Fruit fly (Drosophila melanogaster) whole organism, embryonic: ENCODE data around the gene ppk13.
A peak's percentile ranks its signal among the peaks of the same experiment; 100 is the strongest.

Experiments used
- Atf3 ChIP-seq: fragments of 200-800 bp; sonication (Bioruptor generic); optimal IDR thresholded peaks from 3 replicates; lab custom pipeline; 2016; ENCODE audit warnings: missing biosample characterization, missing genetic modification characterization
- Bgb ChIP-seq: fragments of 200-800 bp; sonication (Bioruptor generic); IDR thresholded peaks from 2 replicates; pipeline ENCODE4 v1.3.6; 2022; ENCODE audit warnings: missing biosample characterization, missing genetic modification characterization; ENCODE audit not compliant: partially characterized antibody
- CG10267 ChIP-seq: fragments of 200-800 bp; sonication (Bioruptor generic); optimal IDR thresholded peaks from 2 replicates; lab custom pipeline; 2018; ENCODE audit warnings: missing biosample characterization, mild to moderate bottlenecking, missing genetic modification characterization, moderate library complexity
- CG12391 ChIP-seq: fragments of 200-800 bp; sonication (Bioruptor generic); optimal IDR thresholded peaks from 3 replicates; lab custom pipeline; 2018; ENCODE audit warnings: missing biosample characterization, mild to moderate bottlenecking, missing genetic modification characterization, moderate library complexity
- CG14710 ChIP-seq: fragments of 200-800 bp; sonication (Bioruptor generic); optimal IDR thresholded peaks from 3 replicates; lab custom pipeline; 2019; ENCODE audit warnings: missing biosample characterization, mild to moderate bottlenecking, missing genetic modification characterization, moderate library complexity
- CG15011 ChIP-seq: fragments of 200-800 bp; sonication (Bioruptor generic); optimal IDR thresholded peaks from 3 replicates; lab custom pipeline; 2018; ENCODE audit warnings: missing biosample characterization, mild to moderate bottlenecking, missing genetic modification characterization
- CG16863 ChIP-seq: fragments of 200-800 bp; sonication (Bioruptor generic); optimal IDR thresholded peaks from 3 replicates; lab custom pipeline; 2016; ENCODE audit warnings: missing biosample characterization, missing genetic modification characterization
- CG17802 ChIP-seq: fragments of 200-800 bp; sonication (Bioruptor generic); optimal IDR thresholded peaks from 2 replicates; lab custom pipeline; 2018; ENCODE audit warnings: missing biosample characterization, mild to moderate bottlenecking, missing genetic modification characterization, moderate library complexity
- CG18262 ChIP-seq: fragments of 200-800 bp; optimal IDR thresholded peaks from 3 replicates; lab custom pipeline; 2019; ENCODE audit warnings: missing biosample characterization, mild to moderate bottlenecking, missing genetic modification characterization, moderate library complexity
- CG18764 ChIP-seq: fragments of 200-800 bp; sonication (Bioruptor generic); optimal IDR thresholded peaks from 3 replicates; lab custom pipeline; 2016; ENCODE audit warnings: missing biosample characterization, missing genetic modification characterization
- CG32767 ChIP-seq: fragments of 200-800 bp; sonication (Bioruptor generic); IDR thresholded peaks from 2 replicates; pipeline ENCODE4 v1.3.6; 2022; ENCODE audit warnings: missing biosample characterization, missing genetic modification characterization
- CG3838 ChIP-seq: fragments of 200-800 bp; sonication (Bioruptor generic); optimal IDR thresholded peaks from 3 replicates; lab custom pipeline; 2016; ENCODE audit warnings: missing biosample characterization, missing genetic modification characterization
- CG4282 ChIP-seq: fragments of 200-800 bp; sonication (Bioruptor generic); optimal IDR thresholded peaks from 2 replicates; lab custom pipeline; 2016; ENCODE audit warnings: missing biosample characterization, missing genetic modification characterization
- CG4730 ChIP-seq: fragments of 200-800 bp; sonication (Bioruptor generic); IDR thresholded peaks from 2 replicates; pipeline ENCODE4 v1.3.6; 2022; ENCODE audit warnings: missing biosample characterization, missing genetic modification characterization
- CG7963 ChIP-seq: fragments of 200-800 bp; sonication (Bioruptor generic); IDR thresholded peaks from 3 replicates; pipeline ENCODE4 v1.3.6; 2022; ENCODE audit warnings: missing biosample characterization, missing genetic modification characterization; ENCODE audit not compliant: partially characterized antibody
- CG8089 ChIP-seq: fragments of 200-800 bp; sonication (Bioruptor generic); optimal IDR thresholded peaks from 3 replicates; lab custom pipeline; 2016; ENCODE audit warnings: missing biosample characterization, missing genetic modification characterization
- CG9727 ChIP-seq: fragments of 200-800 bp; sonication (Bioruptor generic); optimal IDR thresholded peaks from 3 replicates; lab custom pipeline; 2017; ENCODE audit warnings: missing biosample characterization, mild to moderate bottlenecking, missing genetic modification characterization
- CoRest ChIP-seq: fragments of 200-800 bp; sonication (Bioruptor generic); optimal IDR thresholded peaks from 3 replicates; lab custom pipeline; 2018; ENCODE audit warnings: missing biosample characterization, mild to moderate bottlenecking, missing genetic modification characterization, moderate library complexity
- Deaf1 ChIP-seq: fragments of 200-800 bp; optimal IDR thresholded peaks from 3 replicates; lab custom pipeline; 2019; ENCODE audit warnings: missing biosample characterization, mild to moderate bottlenecking, missing genetic modification characterization, moderate library complexity
- Dek ChIP-seq: fragments of 200-800 bp; sonication (Bioruptor generic); optimal IDR thresholded peaks from 3 replicates; lab custom pipeline; 2019; ENCODE audit warnings: missing biosample characterization, mild to moderate bottlenecking, missing genetic modification characterization, moderate library complexity
- Doc2 ChIP-seq: fragments of 200-800 bp; sonication (Bioruptor generic); IDR thresholded peaks from 2 replicates; pipeline ENCODE4 v1.3.6; 2022; ENCODE audit warnings: missing biosample characterization, missing genetic modification characterization
- Elba2 ChIP-seq: fragments of 200-800 bp; sonication (Bioruptor generic); optimal IDR thresholded peaks from 3 replicates; lab custom pipeline; 2016; ENCODE audit warnings: missing biosample characterization, missing genetic modification characterization
- Ets97D ChIP-seq: fragments of 200-800 bp; sonication (Bioruptor generic); optimal IDR thresholded peaks from 3 replicates; lab custom pipeline; 2016; ENCODE audit warnings: missing biosample characterization, missing genetic modification characterization
- Fer3 ChIP-seq: fragments of 200-800 bp; sonication (Bioruptor generic); optimal IDR thresholded peaks from 2 replicates; lab custom pipeline; 2018; ENCODE audit warnings: missing biosample characterization, mild to moderate bottlenecking, missing genetic modification characterization, moderate library complexity
- HLH54F ChIP-seq: fragments of 200-800 bp; sonication (Bioruptor generic); optimal IDR thresholded peaks from 3 replicates; lab custom pipeline; 2016; ENCODE audit warnings: missing biosample characterization, missing genetic modification characterization
- Lhr ChIP-seq: fragments of 200-800 bp; sonication (Bioruptor generic); optimal IDR thresholded peaks from 3 replicates; lab custom pipeline; 2017; ENCODE audit warnings: mild to moderate bottlenecking, missing biosample characterization, missing genetic modification reagents, missing genetic modification characterization
- Meics ChIP-seq: fragments of 200-800 bp; sonication (Bioruptor generic); optimal IDR thresholded peaks from 2 replicates; lab custom pipeline; 2017; ENCODE audit warnings: missing biosample characterization, mild to moderate bottlenecking, missing genetic modification characterization
- Ravus ChIP-seq: fragments of 200-800 bp; sonication (Bioruptor generic); IDR thresholded peaks from 2 replicates; pipeline ENCODE4 v1.3.6; 2022; ENCODE audit warnings: missing biosample characterization, missing genetic modification characterization
- Scr ChIP-seq: fragments of 200-800 bp; sonication (Bioruptor generic); IDR thresholded peaks from 2 replicates; pipeline ENCODE4 v1.3.6; 2022; ENCODE audit warnings: missing biosample characterization, missing genetic modification characterization; ENCODE audit not compliant: partially characterized antibody
- Side ChIP-seq: fragments of 200-800 bp; sonication (Bioruptor generic); optimal IDR thresholded peaks from 2 replicates; lab custom pipeline; 2016; ENCODE audit warnings: missing biosample characterization, missing genetic modification characterization
- aop ChIP-seq: fragments of 200-800 bp; sonication (Bioruptor generic); IDR thresholded peaks from 2 replicates; pipeline ENCODE4 v1.3.6; 2022; ENCODE audit warnings: missing biosample characterization, missing genetic modification characterization
- ara ChIP-seq: fragments of 200-800 bp; sonication (Bioruptor generic); IDR thresholded peaks from 2 replicates; pipeline ENCODE4 v1.3.6; 2022; ENCODE audit warnings: missing biosample characterization, missing genetic modification characterization
- ase ChIP-seq: fragments of 200-800 bp; sonication (Bioruptor generic); IDR thresholded peaks from 3 replicates; pipeline ENCODE4 v1.3.6; 2022; ENCODE audit warnings: missing biosample characterization, missing genetic modification characterization
- ash1 ChIP-seq: fragments of 200-800 bp; sonication (Bioruptor generic); optimal IDR thresholded peaks from 2 replicates; lab custom pipeline; 2018; ENCODE audit warnings: missing biosample characterization, mild to moderate bottlenecking, missing genetic modification characterization
- cad ChIP-seq: fragments of >200 bp; optimal IDR thresholded peaks from 2 replicates; lab custom pipeline; 2017; ENCODE audit warnings: missing biosample characterization, missing genetic modification characterization
- chm ChIP-seq: fragments of 200-800 bp; sonication (Bioruptor generic); IDR thresholded peaks from 2 replicates; pipeline ENCODE4 v1.3.6; 2022; ENCODE audit warnings: missing biosample characterization, missing genetic modification characterization
- crol ChIP-seq: fragments of 200-800 bp; sonication (Bioruptor generic); IDR thresholded peaks from 2 replicates; pipeline ENCODE4 v1.3.6; 2022; ENCODE audit warnings: missing biosample characterization, missing genetic modification characterization
- ems ChIP-seq: fragments of 200-800 bp; sonication (Bioruptor generic); optimal IDR thresholded peaks from 3 replicates; lab custom pipeline; 2016; ENCODE audit warnings: missing biosample characterization, missing genetic modification characterization
- fd3F ChIP-seq: fragments of 200-800 bp; sonication (Bioruptor generic); optimal IDR thresholded peaks from 2 replicates; lab custom pipeline; 2018; ENCODE audit warnings: missing biosample characterization, mild to moderate bottlenecking, missing genetic modification characterization, moderate library complexity
- gem ChIP-seq: fragments of 200-800 bp; sonication (Bioruptor generic); optimal IDR thresholded peaks from 2 replicates; lab custom pipeline; 2019; ENCODE audit warnings: missing biosample characterization, mild to moderate bottlenecking, missing genetic modification characterization, moderate library complexity
- kay ChIP-seq: fragments of 200-800 bp; sonication (Bioruptor generic); optimal IDR thresholded peaks from 2 replicates; lab custom pipeline; 2016; ENCODE audit warnings: missing biosample characterization, missing genetic modification characterization
- lbe ChIP-seq: fragments of 200-800 bp; sonication (Bioruptor generic); optimal IDR thresholded peaks from 2 replicates; lab custom pipeline; 2016; ENCODE audit warnings: missing biosample characterization, mild to moderate bottlenecking, missing genetic modification characterization
- pum ChIP-seq: fragments of 200-800 bp; sonication (Bioruptor generic); optimal IDR thresholded peaks from 2 replicates; lab custom pipeline; 2016; ENCODE audit warnings: missing biosample characterization, missing genetic modification characterization
- scrt ChIP-seq: fragments of 200-800 bp; sonication (Bioruptor generic); optimal IDR thresholded peaks from 2 replicates; lab custom pipeline; 2018; ENCODE audit warnings: missing biosample characterization, mild to moderate bottlenecking, missing genetic modification characterization, moderate library complexity
- sisA ChIP-seq: fragments of 200-800 bp; sonication (Bioruptor generic); IDR thresholded peaks from 2 replicates; pipeline ENCODE4 v1.3.6; 2022; ENCODE audit warnings: missing biosample characterization, missing genetic modification characterization
- sqz ChIP-seq: fragments of 200-800 bp; sonication (Bioruptor generic); optimal IDR thresholded peaks from 3 replicates; lab custom pipeline; 2018; ENCODE audit warnings: missing biosample characterization, mild to moderate bottlenecking, missing genetic modification characterization
- ssp ChIP-seq: fragments of 200-800 bp; sonication (Bioruptor generic); IDR thresholded peaks from 2 replicates; pipeline ENCODE4 v1.3.6; 2022; ENCODE audit warnings: missing biosample characterization, missing genetic modification characterization
- sug ChIP-seq: fragments of 200-800 bp; optimal IDR thresholded peaks from 2 replicates; lab custom pipeline; 2019; ENCODE audit warnings: missing biosample characterization, mild to moderate bottlenecking, missing genetic modification characterization, moderate library complexity
- trem ChIP-seq: fragments of 200-800 bp; optimal IDR thresholded peaks from 3 replicates; lab custom pipeline; 2019; ENCODE audit warnings: missing biosample characterization, mild to moderate bottlenecking, missing genetic modification characterization, moderate library complexity
- wek ChIP-seq: fragments of 200-800 bp; sonication (Bioruptor generic); optimal IDR thresholded peaks from 3 replicates; lab custom pipeline; 2018; ENCODE audit warnings: missing biosample characterization, mild to moderate bottlenecking, missing genetic modification characterization, moderate library complexity
- z ChIP-seq: fragments of 200-800 bp; sonication (Bioruptor generic); IDR thresholded peaks from 3 replicates; pipeline ENCODE4 v1.3.6; 2022; ENCODE audit warnings: missing biosample characterization, missing genetic modification characterization
- zf30C ChIP-seq: fragments of 200-800 bp; sonication (Bioruptor generic); optimal IDR thresholded peaks from 3 replicates; lab custom pipeline; 2018; ENCODE audit warnings: missing biosample characterization, mild to moderate bottlenecking, missing genetic modification characterization

The ppk13 gene

DNA sequence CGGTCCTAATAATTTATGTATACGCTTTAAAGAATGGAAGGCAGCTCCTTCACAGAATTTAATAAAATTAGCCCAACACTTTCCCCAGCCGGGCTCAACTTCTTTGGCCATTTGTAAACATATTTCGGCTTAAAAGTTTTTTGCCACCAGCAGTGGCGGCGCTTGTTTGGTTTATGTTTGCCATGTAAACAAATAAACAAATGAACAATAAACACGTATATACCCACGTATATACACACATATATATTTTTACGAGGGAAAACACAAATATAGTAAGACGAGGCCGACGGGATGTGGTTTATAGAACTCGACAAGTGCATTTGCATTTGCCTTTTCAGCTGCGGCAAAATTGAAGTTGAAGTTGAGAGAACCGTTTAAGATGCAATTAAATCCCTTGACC lies 50.8 kb downstream of the ppk13 start (continued):
- TF ChIP-seq gem (tag; lab: Kevin White, UChicago) (peak; percentile 34), HLH54F (GFP tag; lab: Kevin White, UChicago) (no peak), zf30C (GFP tag; lab: Kevin White, UChicago) (no peak), fd3F (GFP tag; lab: Kevin White, UChicago) (no peak), trem (tag; lab: Kevin White, UChicago) (peak; percentile 38), kay (GFP tag; lab: Kevin White, UChicago) (peak; percentile 3), CG4282 (no peak), Elba2 (GFP tag; lab: Kevin White, UChicago) (no peak), CG18764 (GFP tag; lab: Kevin White, UChicago) (peak; percentile 8), ssp (GFP tag; lab: Robert Waterston, UW) (no peak), sisA (GFP tag; lab: Robert Waterston, UW) (no peak), ems (no peak), CG32767 (no peak), Lhr (GFP tag; lab: Kevin White, UChicago) (no peak), sqz (peak; percentile 77), crol (GFP tag; lab: Robert Waterston, UW) (no peak), CG8089 (GFP tag; lab: Kevin White, UChicago) (no peak), ara (peak; percentile 71), ase (no peak), Bgb (GFP tag; lab: Robert Waterston, UW) (no peak), Ravus (no peak), Deaf1 (no peak), Ets97D (GFP tag; lab: Kevin White, UChicago) (no peak), Doc2 (GFP tag; lab: Robert Waterston, UW) (no peak), pum (GFP tag; lab: Kevin White, UChicago) (no peak), CG12391 (no peak), chm (GFP tag; lab: Robert Waterston, UW) (no peak), lbe (no peak), Atf3 (GFP tag; lab: Kevin White, UChicago) (no peak), CG7963 (GFP tag; lab: Robert Waterston, UW) (no peak), aop (GFP tag; lab: Robert Waterston, UW) (no peak), Dek (tag; lab: Kevin White, UChicago) (no peak), Side (GFP tag; lab: Kevin White, UChicago) (no peak), scrt (GFP tag; lab: Kevin White, UChicago) (peak; percentile 55), sug (tag; lab: Kevin White, UChicago) (no peak), cad (GFP tag; lab: Kevin White, UChicago) (no peak), CG3838 (GFP tag; lab: Kevin White, UChicago) (no peak), z (GFP tag; lab: Robert Waterston, UW) (0 out of 3 replicates have a peak, but pooled peaks have one; percentile 31), CG16863 (GFP tag; lab: Kevin White, UChicago) (no peak), Scr (GFP tag; lab: Robert Waterston, UW) (no peak), CoRest (peak; percentile 19), Meics (GFP tag; lab: Kevin White, UChicago) (peak; percentile 54), wek (GFP tag; lab: Kevin White, UChicago) (peak; percentile 61), CG10267 (tag; lab: Kevin White, UChicago) (peak; percentile 8), CG18262 (tag; lab: Kevin White, UChicago) (peak; percentile 58), CG15011 (GFP tag; lab: Kevin White, UChicago) (peak; percentile 60), CG4730 (GFP tag; lab: Robert Waterston, UW) (no peak), CG17802 (tag; lab: Kevin White, UChicago) (peak; percentile 7), Fer3 (peak; percentile 63), CG14710 (tag; lab: Kevin White, UChicago) (peak; percentile 64), ash1 (GFP tag; lab: Kevin White, UChicago) (no peak), CG9727 (GFP tag; lab: Kevin White, UChicago) (no peak)
